Worm (Caenorhabditis elegans): ENCODE measurements around the gene dnc-3.

- TF ChIP-seq dao-5 (tag; optimal IDR thresholded peaks at IDR 0.05) (no peak), him-1 (tag; optimal IDR thresholded peaks at IDR 0.05) (no peak)
Observed at ce11 chrII:3546381-3546931, 7.1 kb upstream of the dnc-3 start, which contains the start of gene apd-3.

All from whole organism, L4/young adult.